Fruit fly (Drosophila melanogaster) S2 (cell line): ENCODE measurements around the gene CG6650.

Experiments
- CG8478 ChIP-seq: fragments of >200 bp; optimal IDR thresholded peaks from 2 replicates; lab custom pipeline; 2018
- CTCF ChIP-seq, 2 experiments: fragments of >200 bp; optimal IDR thresholded peaks; 2 replicates each; lab custom pipeline; 2018

DNA sequence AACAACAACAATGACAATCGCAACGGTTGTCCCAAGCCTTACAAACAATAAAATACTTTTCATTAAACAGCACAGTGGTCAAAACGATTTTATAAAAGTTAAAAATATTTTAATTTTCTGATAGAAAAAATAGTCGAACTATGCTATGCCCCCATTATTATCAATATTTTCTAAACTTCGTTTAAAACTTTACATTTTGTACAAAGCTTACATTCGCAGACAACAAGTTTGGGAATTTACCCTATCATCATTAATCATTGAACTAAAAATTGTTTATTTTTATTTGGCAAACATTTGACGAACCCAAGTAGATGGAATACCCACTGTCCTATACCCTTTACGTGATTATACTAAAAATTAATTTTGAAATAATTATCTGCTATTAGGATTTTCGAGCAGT, 47.0 kb downstream of the CG6650 start:
- no peak for TF ChIP-seq CG8478 (lab: Kevin White, UChicago)
- TF ChIP-seq CTCF (optimal IDR thresholded peaks at IDR 0.05; lab: Kevin White, UChicago): no peak
